Fruit fly (Drosophila melanogaster) Kc167 (cell line): Measurements from ENCODE around the gene Liprin-beta.

Experiments used
- Myc ChIP-seq: fragments of >200 bp; optimal IDR thresholded peaks from 2 replicates; lab custom pipeline; 2017; ENCODE audit warnings: missing external identifiers
- Sin3A ChIP-seq: fragments of >200 bp; optimal IDR thresholded peaks from 2 replicates; lab custom pipeline; 2018; ENCODE audit warnings: missing external identifiers
- h ChIP-seq: fragments of >200 bp; optimal IDR thresholded peaks from 3 replicates; lab custom pipeline; 2018; ENCODE audit warnings: missing external identifiers
- insv ChIP-seq: fragments of >200 bp; optimal IDR thresholded peaks from 3 replicates; lab custom pipeline; 2018; ENCODE audit warnings: missing external identifiers
- psq ChIP-seq: fragments of >200 bp; optimal IDR thresholded peaks from 2 replicates; lab custom pipeline; 2017; ENCODE audit warnings: missing external identifiers
- ttk ChIP-seq: sonication (Bioruptor generic); optimal IDR thresholded peaks from 2 replicates; lab custom pipeline; 2017; ENCODE audit warnings: missing external identifiers

Liprin-beta gene

dm6 chr3L:13486860-13487404 lies 26.1 kb upstream of the Liprin-beta start:
- no peak for TF ChIP-seq ttk (lab: Kevin White, UChicago)
- no peak for TF ChIP-seq Sin3A (lab: Kevin White, UChicago)
- TF ChIP-seq insv (lab: Kevin White, UChicago), result no peak
- TF ChIP-seq h (lab: Kevin White, UChicago), result no peak
- no peak for TF ChIP-seq psq (lab: Kevin White, UChicago)
- no peak for TF ChIP-seq Myc

DNA sequence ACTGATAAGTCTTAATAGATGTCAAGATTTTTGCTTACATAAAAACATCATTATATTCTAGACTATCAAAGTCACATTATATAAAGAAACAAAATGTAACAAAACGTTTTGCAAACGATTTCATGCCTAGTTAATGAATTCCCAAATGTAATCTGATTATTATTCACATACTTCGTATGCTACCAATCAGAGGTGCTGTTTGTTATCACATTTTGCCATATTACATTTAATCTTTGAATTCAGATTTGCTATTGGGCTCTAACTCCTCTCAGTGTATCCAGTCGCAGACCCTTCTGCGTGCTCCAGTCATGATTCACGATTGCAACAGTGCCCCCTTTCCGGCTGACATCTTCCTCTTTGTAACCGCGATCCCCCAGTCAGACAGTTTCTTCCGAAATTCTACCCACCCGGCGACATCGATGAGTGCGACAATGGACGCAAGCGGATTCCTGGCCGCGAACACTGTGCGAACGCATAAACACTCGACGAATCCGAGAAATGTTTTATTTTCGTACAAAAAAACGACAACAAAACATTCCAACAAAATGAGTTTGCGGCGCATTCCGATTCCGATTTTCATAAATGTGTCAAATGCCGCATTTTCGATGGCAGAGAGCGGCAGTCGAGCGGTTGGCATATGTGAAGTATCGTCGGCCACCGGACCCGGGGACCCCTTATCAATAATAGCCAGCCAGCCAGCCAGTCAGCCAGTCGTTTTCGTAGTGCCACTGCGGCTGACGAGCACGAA lies 24.8 kb upstream of the Liprin-beta start:
- TF ChIP-seq Sin3A (lab: Kevin White, UChicago), result no peak
- TF ChIP-seq h (lab: Kevin White, UChicago), result no peak
- no peak for TF ChIP-seq psq (lab: Kevin White, UChicago)
- no peak for TF ChIP-seq ttk (lab: Kevin White, UChicago)
- TF ChIP-seq Myc, result no peak
- no peak for TF ChIP-seq insv (lab: Kevin White, UChicago)

- no peak for TF ChIP-seq ttk (lab: Kevin White, UChicago)
- TF ChIP-seq psq (lab: Kevin White, UChicago), result no peak
- TF ChIP-seq insv (lab: Kevin White, UChicago), result no peak
- no peak for TF ChIP-seq h (lab: Kevin White, UChicago)
- TF ChIP-seq Sin3A (lab: Kevin White, UChicago), result no peak
- no peak for TF ChIP-seq Myc
These were observed 23.8 kb upstream of the Liprin-beta start for dm6 chr3L:13489193-13489752.

dm6 chr3L:13490689-13491348 lies 22.2 kb upstream of the Liprin-beta start:
- TF ChIP-seq Myc (no peak), h (lab: Kevin White, UChicago) (no peak), Sin3A (lab: Kevin White, UChicago) (no peak), ttk (lab: Kevin White, UChicago) (no peak), psq (lab: Kevin White, UChicago) (no peak), insv (lab: Kevin White, UChicago) (no peak)

- TF ChIP-seq ttk (lab: Kevin White, UChicago) (no peak), insv (lab: Kevin White, UChicago) (no peak), psq (lab: Kevin White, UChicago) (no peak), Sin3A (lab: Kevin White, UChicago) (no peak), Myc (no peak), h (lab: Kevin White, UChicago) (no peak)
These were observed 18.6 kb upstream of the Liprin-beta start for dm6 chr3L:13494363-13495015.

dm6 chr3L:13495065-13495464 lies 18.0 kb upstream of the Liprin-beta start:
- no peak for TF ChIP-seq h (lab: Kevin White, UChicago)
- no peak for TF ChIP-seq psq (lab: Kevin White, UChicago)
- TF ChIP-seq Sin3A (lab: Kevin White, UChicago), result no peak
- no peak for TF ChIP-seq ttk (lab: Kevin White, UChicago)
- TF ChIP-seq Myc, result no peak
- TF ChIP-seq insv (lab: Kevin White, UChicago), result no peak

DNA sequence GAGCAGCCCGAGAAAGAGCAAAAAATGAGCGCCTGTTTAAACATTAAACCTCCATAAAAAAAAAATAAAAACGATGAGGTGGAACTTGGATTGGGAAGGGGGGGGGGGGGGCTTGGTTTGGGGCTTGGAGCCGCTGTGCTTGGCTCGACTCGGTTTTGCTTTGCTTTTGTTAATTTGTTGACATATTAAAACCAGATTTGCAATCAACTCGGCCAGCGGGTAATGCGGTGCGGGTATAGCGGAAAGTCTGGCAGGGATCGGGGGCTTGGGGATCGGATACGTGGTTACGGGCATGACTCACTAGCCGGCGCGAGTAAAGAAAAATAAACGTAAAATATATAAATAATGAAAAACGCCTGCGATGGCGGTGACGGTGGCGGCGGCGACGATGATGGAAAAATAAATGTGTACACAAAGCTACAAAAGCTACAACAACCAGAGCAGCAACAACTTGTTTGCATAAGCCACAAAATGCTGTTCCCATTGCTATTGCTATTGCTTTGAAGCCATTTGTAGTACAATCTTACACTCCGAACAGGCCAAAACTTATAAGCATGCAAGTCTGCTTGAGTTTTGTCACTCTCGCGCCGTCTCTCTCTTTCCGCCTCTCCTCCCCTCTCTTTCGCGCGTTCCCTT lies 15.2 kb upstream of the Liprin-beta start:
- TF ChIP-seq ttk (lab: Kevin White, UChicago) (no peak), insv (lab: Kevin White, UChicago) (no peak), psq (lab: Kevin White, UChicago) (no peak), Sin3A (lab: Kevin White, UChicago) (no peak), Myc (no peak), h (lab: Kevin White, UChicago) (no peak)

- TF ChIP-seq h (lab: Kevin White, UChicago), result no peak
- no peak for TF ChIP-seq insv (lab: Kevin White, UChicago)
These were observed 13.5 kb upstream of the Liprin-beta start for dm6 chr3L:13499531-13499930.

DNA sequence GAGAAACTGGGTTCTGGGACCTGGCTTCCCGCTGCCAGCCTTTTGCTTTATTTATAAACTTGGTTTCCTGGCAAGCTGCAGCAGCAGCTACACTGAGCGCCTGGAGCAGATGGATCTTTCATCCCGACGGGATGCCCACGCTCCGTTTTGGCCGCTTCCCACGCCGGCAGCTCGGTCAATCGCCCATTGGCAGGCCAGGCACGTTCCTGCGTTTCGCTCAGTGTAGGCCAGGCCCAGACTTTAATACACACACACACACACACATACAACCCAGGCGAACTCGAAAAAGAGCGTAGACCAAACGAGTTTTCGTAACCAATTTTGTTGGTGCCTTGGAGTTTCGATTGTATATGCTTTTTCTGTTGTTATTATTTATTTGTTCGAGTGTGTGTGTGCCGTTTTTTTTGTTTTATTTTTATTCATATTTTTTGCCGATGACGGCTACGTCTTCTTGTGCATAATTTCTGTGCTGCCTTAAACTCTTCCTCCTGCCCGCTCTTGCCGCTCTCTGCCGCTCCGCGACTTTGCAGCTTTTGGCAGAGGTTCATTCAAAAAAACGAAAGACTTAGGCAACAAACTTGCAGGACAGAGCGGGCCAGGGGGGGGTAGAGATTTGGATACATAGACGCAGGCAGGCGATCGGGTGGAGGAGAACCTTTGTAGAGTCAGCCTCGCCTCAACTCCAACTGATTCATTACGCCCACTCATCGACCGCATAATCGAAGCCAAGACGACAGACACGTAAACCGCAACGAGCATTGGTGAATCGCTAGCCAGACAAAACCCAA lies 12.9 kb upstream of the Liprin-beta start:
- TF ChIP-seq psq (lab: Kevin White, UChicago) (no peak), insv (lab: Kevin White, UChicago) (no peak), Sin3A (lab: Kevin White, UChicago) (no peak), ttk (lab: Kevin White, UChicago) (no peak), Myc (no peak), h (lab: Kevin White, UChicago) (no peak)

DNA sequence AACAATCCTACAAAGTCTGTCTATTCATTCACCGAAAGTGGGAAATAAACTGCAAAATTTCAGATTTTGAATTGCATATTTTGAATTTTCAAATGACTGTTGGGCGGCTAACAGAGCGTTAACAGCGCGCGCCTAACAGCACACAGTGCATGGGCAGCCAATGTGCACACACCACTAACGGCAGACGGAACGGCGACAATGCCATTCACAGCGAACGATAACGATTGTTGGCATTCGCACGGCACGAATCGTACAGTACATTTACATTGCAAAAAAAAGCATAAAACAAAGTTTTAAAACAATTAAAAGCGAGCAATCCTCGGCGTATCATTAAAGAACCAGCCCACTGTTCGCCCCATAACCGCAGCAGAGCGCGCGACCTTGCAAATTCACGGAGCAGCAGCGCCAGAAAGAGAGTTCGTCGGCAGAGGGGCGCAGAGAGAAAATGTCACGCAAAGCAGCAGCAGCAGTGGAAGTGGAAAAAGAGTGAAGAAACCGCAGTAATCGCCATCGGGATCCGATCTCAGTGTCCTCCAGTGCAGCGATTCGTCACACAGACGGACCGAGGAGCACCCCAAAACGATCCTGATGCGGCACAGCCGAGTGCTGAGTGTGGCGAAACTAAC lies 10.5 kb upstream of the Liprin-beta start, which contains the start of gene Spt20:
Gene Spt20, plus strand, starts transcription at position 224 of the 626 bp plus-strand sequence.
- TF ChIP-seq ttk (lab: Kevin White, UChicago) (no peak), h (lab: Kevin White, UChicago) (no peak), insv (lab: Kevin White, UChicago) (no peak), Myc (no peak), Sin3A (lab: Kevin White, UChicago) (no peak), psq (lab: Kevin White, UChicago) (no peak)
